Fruit fly (Drosophila melanogaster) whole organism: ENCODE data around the gene Pvf2.

Source experiments
- psq ChIP-seq: fragments of >200 bp; optimal IDR thresholded peaks from 2 replicates; lab custom pipeline; 2017
- usp ChIP-seq: fragments of >200 bp; optimal IDR thresholded peaks from 2 replicates; lab custom pipeline; 2017; ENCODE audit warnings: missing biosample characterization, missing genetic modification characterization, mixed read lengths

dm6 chr2L:7028440-7028839 is 56.0 kb downstream of the Pvf2 start:
- TF ChIP-seq psq (lab: Kevin White, UChicago) (no peak), usp (GFP tag; lab: Kevin White, UChicago) (no peak)
